Fruit fly (Drosophila melanogaster): Measurements from ENCODE around the gene bon.

bon gene

DNA sequence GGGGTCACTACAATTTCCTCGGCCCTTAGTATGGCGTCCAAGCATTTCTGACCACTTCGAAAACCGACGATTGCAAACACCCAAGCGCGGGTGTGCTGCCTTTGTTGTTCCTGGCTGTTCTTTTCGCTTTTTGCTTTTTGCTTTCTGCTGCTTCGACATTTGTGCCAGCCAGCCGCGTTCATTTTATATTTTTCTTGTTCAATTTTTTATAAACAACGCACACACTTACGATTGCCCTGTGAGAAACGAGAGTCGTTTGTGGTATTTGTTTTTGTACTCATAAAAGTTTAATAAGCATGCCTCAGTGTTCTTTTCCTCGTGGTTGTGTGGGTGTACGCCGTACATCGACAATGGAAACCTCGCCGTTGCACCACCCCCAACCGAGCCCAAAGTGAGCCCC lies 45.2 kb upstream of the bon start:
- peak; percentile 37 for TF ChIP-seq CG6808 (GFP tag; optimal IDR thresholded peaks at IDR 0.05)
- no peak for TF ChIP-seq dac (GFP tag; optimal IDR thresholded peaks at IDR 0.05)
- TF ChIP-seq lz (GFP tag; optimal IDR thresholded peaks at IDR 0.05), result no peak
- TF ChIP-seq CG6854 (GFP tag; optimal IDR thresholded peaks at IDR 0.05), result no peak
- TF ChIP-seq acj6 (GFP tag; optimal IDR thresholded peaks at IDR 0.05), result no peak
- no peak for TF ChIP-seq svp (GFP tag)
- peak; percentile 5 for TF ChIP-seq dsx (GFP tag; optimal IDR thresholded peaks at IDR 0.05; ENCODE audit: poor library complexity, severe bottlenecking)
- no peak for TF ChIP-seq Eip75B (GFP tag; optimal IDR thresholded peaks at IDR 0.05)
- no peak for TF ChIP-seq CG11762 (GFP tag; optimal IDR thresholded peaks at IDR 0.05; ENCODE audit: insufficient read depth)
- TF ChIP-seq CG8632 (GFP tag; optimal IDR thresholded peaks at IDR 0.05), result no peak
- TF ChIP-seq CG6163 (GFP tag; IDR thresholded peaks at IDR 0.05), result peak; percentile 58; the same call in 2 of the 3 replicates
- no peak for TF ChIP-seq CG11294 (GFP tag; IDR thresholded peaks at IDR 0.05)
- TF ChIP-seq CG7368 (GFP tag; optimal IDR thresholded peaks at IDR 0.05), result no peak
- no peak for TF ChIP-seq CG10669 (GFP tag; optimal IDR thresholded peaks at IDR 0.05)
- TF ChIP-seq net (GFP tag; optimal IDR thresholded peaks at IDR 0.05), result no peak
- no peak for TF ChIP-seq Gug (GFP tag; IDR thresholded peaks at IDR 0.05)
- TF ChIP-seq CG8119 (GFP tag; IDR thresholded peaks at IDR 0.05), result 0 out of 3 replicates have a peak, but pooled peaks have one; percentile 23
- no peak for TF ChIP-seq CG10631 (GFP tag; optimal IDR thresholded peaks at IDR 0.05)
- peak; percentile 11 for TF ChIP-seq CG1621 (tag; optimal IDR thresholded peaks at IDR 0.05)
- no peak for TF ChIP-seq Lpt (GFP tag; optimal IDR thresholded peaks at IDR 0.05)
- 0 out of 2 replicates have a peak, but pooled peaks have one; percentile 13 for TF ChIP-seq CG15336 (GFP tag; IDR thresholded peaks at IDR 0.05)
- no peak for TF ChIP-seq CG6792 (GFP tag; optimal IDR thresholded peaks at IDR 0.05)
- TF ChIP-seq CG16779 (tag; optimal IDR thresholded peaks at IDR 0.05), result peak; percentile 17
- TF ChIP-seq Blimp-1 (GFP tag; optimal IDR thresholded peaks at IDR 0.05), result no peak
- TF ChIP-seq Ets21C (GFP tag; optimal IDR thresholded peaks at IDR 0.05), result no peak
- TF ChIP-seq eg (GFP tag; IDR thresholded peaks at IDR 0.05), result peak; percentile 49; the same call in 1 of the 3 replicates
- no peak for TF ChIP-seq fd59A (GFP tag; optimal IDR thresholded peaks at IDR 0.05)
- TF ChIP-seq spab (GFP tag; optimal IDR thresholded peaks at IDR 0.05), result peak; percentile 12
- no peak for TF ChIP-seq CG31627 (GFP tag; optimal IDR thresholded peaks at IDR 0.05)
- TF ChIP-seq CG3919 (GFP tag; optimal IDR thresholded peaks at IDR 0.05), result no peak
- TF ChIP-seq Sox14 (GFP tag; optimal IDR thresholded peaks at IDR 0.05), result peak; percentile 20
- TF ChIP-seq ss (GFP tag; optimal IDR thresholded peaks at IDR 0.05), result peak; percentile 46 to 70
- TF ChIP-seq Sox15 (GFP tag; optimal IDR thresholded peaks at IDR 0.05), result no peak

DNA sequence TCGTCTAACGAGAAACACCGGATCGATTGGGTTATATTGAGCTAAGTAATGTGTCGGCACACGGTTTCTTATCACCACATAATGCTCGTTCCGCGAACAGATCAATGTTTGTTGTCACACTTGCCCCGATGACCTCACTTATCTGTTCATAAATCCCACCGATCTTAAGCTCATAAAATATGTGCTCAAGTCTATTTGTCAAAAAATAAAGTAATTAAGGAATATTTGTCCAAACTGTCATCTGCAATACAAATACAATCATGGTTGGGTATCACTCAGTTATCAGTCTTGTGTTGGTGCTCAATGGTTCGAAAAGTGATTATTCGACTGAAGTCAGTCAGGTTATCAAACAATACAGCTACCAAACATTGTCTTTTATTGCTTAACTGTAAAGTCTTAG lies 44.7 kb upstream of the bon start:
- TF ChIP-seq CG34406 (GFP tag; optimal IDR thresholded peaks at IDR 0.05) (no peak), svp (GFP tag) (peak; percentile 88), CG6276 (GFP tag; optimal IDR thresholded peaks at IDR 0.05) (no peak), CG9139 (GFP tag; optimal IDR thresholded peaks at IDR 0.05) (no peak), CG3919 (GFP tag; optimal IDR thresholded peaks at IDR 0.05) (no peak), fkh (GFP tag; optimal IDR thresholded peaks at IDR 0.05) (peak; percentile 69), Sox14 (GFP tag; optimal IDR thresholded peaks at IDR 0.05) (no peak), Gug (GFP tag; IDR thresholded peaks at IDR 0.05) (no peak), CG6854 (GFP tag; optimal IDR thresholded peaks at IDR 0.05) (no peak), net (GFP tag; optimal IDR thresholded peaks at IDR 0.05) (no peak)

DNA sequence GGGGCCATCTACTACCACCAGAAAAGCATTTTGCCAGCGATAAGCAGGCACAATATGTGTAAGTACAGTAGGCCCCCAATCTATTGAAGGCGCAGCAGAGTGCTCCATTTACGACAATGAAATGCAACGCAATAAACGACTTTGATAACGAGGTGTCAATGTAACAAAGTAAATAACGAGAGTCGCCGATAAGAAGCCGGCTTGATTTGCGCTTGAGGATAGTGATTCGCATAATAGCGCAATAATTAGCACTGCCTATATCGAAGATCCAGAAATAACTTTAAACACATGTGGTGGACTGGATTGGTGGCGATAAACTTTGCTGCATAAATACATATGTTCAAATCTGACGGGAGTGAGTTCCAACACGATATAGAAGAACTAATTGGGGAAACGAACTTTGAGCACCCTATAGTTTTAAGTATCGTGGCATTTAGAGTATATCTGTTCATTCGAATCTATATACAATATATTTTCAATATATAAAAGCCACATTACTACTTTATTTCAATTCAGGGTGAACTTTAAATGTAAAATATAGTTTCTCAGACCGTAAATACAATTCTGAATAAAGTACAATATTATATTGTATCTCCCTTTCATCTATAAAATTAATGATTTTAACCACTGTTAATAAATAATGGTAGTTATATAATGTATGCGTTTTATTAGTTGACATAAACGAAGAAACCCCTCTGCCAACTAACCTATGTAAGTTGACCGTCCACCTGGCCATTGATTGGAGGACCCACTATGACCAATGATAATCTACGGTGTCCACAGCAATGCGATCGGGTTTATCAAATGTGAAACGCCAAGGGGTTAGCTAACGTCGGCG lies 43.7 kb upstream of the bon start:
- TF ChIP-seq CG1621 (tag; optimal IDR thresholded peaks at IDR 0.05) (no peak), Eip93F (GFP tag; optimal IDR thresholded peaks at IDR 0.05) (no peak), svp (GFP tag) (peak; percentile 77), CG6163 (GFP tag; IDR thresholded peaks at IDR 0.05) (peak; percentile 45; the same call in 2 of the 3 replicates), spab (GFP tag; optimal IDR thresholded peaks at IDR 0.05) (no peak), dsx (GFP tag; optimal IDR thresholded peaks at IDR 0.05; ENCODE audit: poor library complexity, severe bottlenecking) (peak; percentile 25), vri (GFP tag; optimal IDR thresholded peaks at IDR 0.05) (peak; percentile 67), CG6276 (GFP tag; optimal IDR thresholded peaks at IDR 0.05) (no peak), CG15336 (GFP tag; IDR thresholded peaks at IDR 0.05) (no peak), CG6792 (GFP tag; optimal IDR thresholded peaks at IDR 0.05) (no peak), fkh (GFP tag; optimal IDR thresholded peaks at IDR 0.05) (peak; percentile 10), OdsH (GFP tag; optimal IDR thresholded peaks at IDR 0.05) (no peak), CG11294 (GFP tag; IDR thresholded peaks at IDR 0.05) (no peak), esn (GFP tag; optimal IDR thresholded peaks at IDR 0.05) (no peak), fd85E (GFP tag; optimal IDR thresholded peaks at IDR 0.05) (no peak), Hr4 (GFP tag; optimal IDR thresholded peaks at IDR 0.05) (peak; percentile 4), Sox14 (GFP tag; optimal IDR thresholded peaks at IDR 0.05) (peak; percentile 36), Met (GFP tag; optimal IDR thresholded peaks at IDR 0.05) (no peak), CG10669 (GFP tag; optimal IDR thresholded peaks at IDR 0.05) (peak; percentile 6), eg (GFP tag; IDR thresholded peaks at IDR 0.05) (0 out of 3 replicates have a peak, but pooled peaks have one; percentile 34), Eip78C (GFP tag) (peak; percentile 69), CG8632 (GFP tag; optimal IDR thresholded peaks at IDR 0.05) (no peak)

Measured in whole organism, prepupa.